Worm (Caenorhabditis elegans) whole organism, L2 larva: ENCODE measurements around the gene tin-9.1.

Experiments used
- C34F6.9 ChIP-seq: fragments of 150-350 bp; optimal IDR thresholded peaks from 2 replicates; lab custom pipeline; 2014; ENCODE audit warnings: missing biosample characterization, missing genetic modification characterization
- F13H6.1 ChIP-seq: sonication (generic microtip); optimal IDR thresholded peaks from 2 replicates; lab custom pipeline; 2016; ENCODE audit warnings: missing genetic modification characterization, missing compliant biosample characterization
- R02D3.7 ChIP-seq: fragments of 150-350 bp; optimal IDR thresholded peaks from 2 replicates; lab custom pipeline; 2014; ENCODE audit warnings: missing biosample characterization, missing genetic modification characterization
- Y55F3AM.14 ChIP-seq: fragments of 200-800 bp; sonication (Bioruptor generic); optimal IDR thresholded peaks from 2 replicates; lab custom pipeline; 2018; ENCODE audit warnings: mild to moderate bottlenecking, missing genetic modification characterization, missing compliant biosample characterization
- ZK546.5 ChIP-seq: sonication (generic microtip); optimal IDR thresholded peaks from 2 replicates; lab custom pipeline; 2017; ENCODE audit warnings: missing biosample characterization, missing genetic modification characterization
- alr-1 ChIP-seq: fragments of 150-350 bp; optimal IDR thresholded peaks from 2 replicates; lab custom pipeline; 2014; ENCODE audit warnings: missing biosample characterization, missing genetic modification characterization
- aly-2 ChIP-seq: fragments of 150-350 bp; optimal IDR thresholded peaks from 2 replicates; lab custom pipeline; 2014; ENCODE audit warnings: missing biosample characterization, missing genetic modification characterization
- ama-1 ChIP-seq: fragments of 150-350 bp; optimal IDR thresholded peaks from 2 replicates; lab custom pipeline; 2018; ENCODE audit warnings: inconsistent platforms
- blmp-1 ChIP-seq: sonication (generic microtip); optimal IDR thresholded peaks from 2 replicates; lab custom pipeline; 2017; ENCODE audit warnings: missing genetic modification characterization, mild to moderate bottlenecking, missing compliant biosample characterization, antibody characterized with exemption, moderate library complexity; ENCODE audit not compliant: insufficient read depth
- ceh-16 ChIP-seq: fragments of 150-350 bp; optimal IDR thresholded peaks from 2 replicates; lab custom pipeline; 2014; ENCODE audit warnings: missing biosample characterization, missing genetic modification characterization
- ceh-82 ChIP-seq: fragments of 150-350 bp; optimal IDR thresholded peaks from 2 replicates; lab custom pipeline; 2014; ENCODE audit warnings: missing biosample characterization, missing genetic modification characterization
- crh-2 ChIP-seq: sonication (generic microtip); optimal IDR thresholded peaks from 2 replicates; lab custom pipeline; 2017; ENCODE audit warnings: missing biosample characterization, missing genetic modification characterization
- dmd-4 ChIP-seq: sonication (generic microtip); optimal IDR thresholded peaks from 2 replicates; lab custom pipeline; 2017; ENCODE audit warnings: missing biosample characterization, missing genetic modification characterization
- egl-27 ChIP-seq: sonication (generic microtip); optimal IDR thresholded peaks from 3 replicates; lab custom pipeline; 2017; ENCODE audit warnings: missing biosample characterization, missing genetic modification reagents, missing genetic modification characterization
- elt-1 ChIP-seq: fragments of 150-350 bp; optimal IDR thresholded peaks from 2 replicates; lab custom pipeline; 2014; ENCODE audit warnings: missing biosample characterization, missing genetic modification characterization
- elt-3 ChIP-seq: sonication (generic microtip); optimal IDR thresholded peaks from 2 replicates; lab custom pipeline; 2017; ENCODE audit warnings: missing biosample characterization, missing genetic modification characterization
- fos-1 ChIP-seq: fragments of 150-350 bp; optimal IDR thresholded peaks from 2 replicates; lab custom pipeline; 2014; ENCODE audit warnings: missing biosample characterization, missing genetic modification characterization
- gmeb-1 ChIP-seq: fragments of 150-350 bp; optimal IDR thresholded peaks from 2 replicates; lab custom pipeline; 2014; ENCODE audit warnings: missing biosample characterization, missing genetic modification characterization
- lin-11 ChIP-seq: fragments of 150-350 bp; sonication (generic microtip); optimal IDR thresholded peaks from 2 replicates; lab custom pipeline; 2014; ENCODE audit warnings: missing biosample characterization, missing genetic modification characterization, inconsistent platforms, mixed read lengths
- lin-13 ChIP-seq: fragments of 150-350 bp; optimal IDR thresholded peaks from 2 replicates; lab custom pipeline; 2014; ENCODE audit warnings: missing biosample characterization, missing genetic modification reagents, missing genetic modification characterization
- lin-39 ChIP-seq: fragments of 150-350 bp; optimal IDR thresholded peaks from 2 replicates; lab custom pipeline; 2014; ENCODE audit warnings: missing biosample characterization, missing genetic modification reagents, missing genetic modification characterization
- lsy-2 ChIP-seq, 2 experiments: fragments of 150-350 bp in 1 of 2; sonication (generic microtip) in 1 of 2; optimal IDR thresholded peaks; 2 replicates each; lab custom pipeline; 2014 to 2017; ENCODE audit warnings: missing biosample characterization in 2 of 2, missing genetic modification characterization in 2 of 2
- mab-5 ChIP-seq: fragments of 150-350 bp; optimal IDR thresholded peaks from 2 replicates; lab custom pipeline; 2014; ENCODE audit warnings: missing biosample characterization, missing genetic modification characterization
- mbf-1 ChIP-seq: sonication (generic microtip); optimal IDR thresholded peaks from 2 replicates; lab custom pipeline; 2017; ENCODE audit warnings: missing biosample characterization, missing genetic modification characterization
- mdl-1 ChIP-seq, 2 experiments: fragments of 150-350 bp in 1 of 2; sonication (generic microtip) in 1 of 2; optimal IDR thresholded peaks; 2 replicates each; lab custom pipeline; 2017; ENCODE audit warnings: missing biosample characterization in 2 of 2, missing genetic modification characterization in 2 of 2
- nhr-10 ChIP-seq: sonication (generic microtip); optimal IDR thresholded peaks from 2 replicates; lab custom pipeline; 2017; ENCODE audit warnings: missing biosample characterization, missing genetic modification characterization
- nhr-11 ChIP-seq: fragments of 150-350 bp; optimal IDR thresholded peaks from 2 replicates; lab custom pipeline; 2014; ENCODE audit warnings: missing biosample characterization, missing genetic modification characterization
- nhr-12 ChIP-seq: fragments of 150-350 bp; optimal IDR thresholded peaks from 2 replicates; lab custom pipeline; 2014; ENCODE audit warnings: missing biosample characterization, missing genetic modification characterization
- nhr-129 ChIP-seq: fragments of 150-350 bp; optimal IDR thresholded peaks from 2 replicates; lab custom pipeline; 2014; ENCODE audit warnings: missing biosample characterization, missing genetic modification characterization
- nhr-21 ChIP-seq: fragments of 150-350 bp; optimal IDR thresholded peaks from 2 replicates; lab custom pipeline; 2014; ENCODE audit warnings: missing biosample characterization, missing genetic modification characterization
- nhr-23 ChIP-seq: fragments of 150-350 bp; optimal IDR thresholded peaks from 2 replicates; lab custom pipeline; 2014; ENCODE audit warnings: missing biosample characterization, missing genetic modification reagents, missing genetic modification characterization
- nhr-237 ChIP-seq: fragments of 150-350 bp; optimal IDR thresholded peaks from 2 replicates; lab custom pipeline; 2014; ENCODE audit warnings: missing biosample characterization, missing genetic modification characterization
- nhr-25 ChIP-seq: fragments of 150-350 bp; sonication (generic microtip); optimal IDR thresholded peaks from 3 replicates; lab custom pipeline; 2014; ENCODE audit warnings: missing biosample characterization, missing genetic modification characterization
- nhr-6 ChIP-seq: fragments of 150-350 bp; optimal IDR thresholded peaks from 2 replicates; lab custom pipeline; 2014; ENCODE audit warnings: missing biosample characterization, missing genetic modification characterization
- nhr-77 ChIP-seq: fragments of 150-350 bp; optimal IDR thresholded peaks from 2 replicates; lab custom pipeline; 2014; ENCODE audit warnings: missing biosample characterization, missing genetic modification characterization
- peb-1 ChIP-seq: fragments of 150-350 bp; optimal IDR thresholded peaks from 2 replicates; lab custom pipeline; 2014; ENCODE audit warnings: missing biosample characterization, missing genetic modification characterization
- sem-4 ChIP-seq: fragments of 150-350 bp; optimal IDR thresholded peaks from 2 replicates; lab custom pipeline; 2014; ENCODE audit warnings: missing biosample characterization, missing genetic modification reagents, missing genetic modification characterization
- skn-1 ChIP-seq: sonication (generic microtip); optimal IDR thresholded peaks from 2 replicates; lab custom pipeline; 2017; ENCODE audit warnings: missing biosample characterization, missing genetic modification characterization
- sma-3 ChIP-seq: sonication (generic microtip); optimal IDR thresholded peaks from 2 replicates; lab custom pipeline; 2016; ENCODE audit warnings: missing genetic modification reagents, missing genetic modification characterization, missing compliant biosample characterization
- sma-9 ChIP-seq, 2 experiments: fragments of 150-350 bp in 1 of 2; sonication (generic microtip) in 1 of 2; optimal IDR thresholded peaks; 2 replicates each; lab custom pipeline; 2014 to 2016; ENCODE audit warnings: missing genetic modification characterization in 2 of 2, mild to moderate bottlenecking in 1 of 2, missing biosample characterization in 1 of 2, missing compliant biosample characterization in 1 of 2, missing genetic modification reagents in 1 of 2, moderate library complexity in 1 of 2
- snpc-4 ChIP-seq: fragments of 150-350 bp; optimal IDR thresholded peaks from 2 replicates; lab custom pipeline; 2014; ENCODE audit warnings: missing biosample characterization, missing genetic modification characterization
- unc-39 ChIP-seq: fragments of 150-350 bp; optimal IDR thresholded peaks from 2 replicates; lab custom pipeline; 2014; ENCODE audit warnings: missing biosample characterization, missing genetic modification characterization
- unc-55 ChIP-seq: fragments of 150-350 bp; sonication (generic microtip); optimal IDR thresholded peaks from 3 replicates; lab custom pipeline; 2014; ENCODE audit warnings: missing biosample characterization, missing genetic modification reagents, missing genetic modification characterization
- unc-62 ChIP-seq: fragments of 150-350 bp; optimal IDR thresholded peaks from 2 replicates; lab custom pipeline; 2014; ENCODE audit warnings: missing biosample characterization, missing genetic modification reagents, missing genetic modification characterization
- zag-1 ChIP-seq: fragments of 150-350 bp; optimal IDR thresholded peaks from 2 replicates; lab custom pipeline; 2014; ENCODE audit warnings: missing biosample characterization, missing genetic modification characterization
- ztf-1 ChIP-seq: fragments of 200-800 bp; sonication (Bioruptor generic); conservative IDR thresholded peaks from 2 replicates; pipeline ENCODE4 v1.3.6; 2022; ENCODE audit warnings: missing genetic modification characterization, missing compliant biosample characterization
- ztf-11 ChIP-seq: sonication (generic microtip); optimal IDR thresholded peaks from 2 replicates; lab custom pipeline; 2017; ENCODE audit warnings: missing biosample characterization, missing genetic modification characterization
- ztf-4 ChIP-seq: fragments of 150-350 bp; optimal IDR thresholded peaks from 2 replicates; lab custom pipeline; 2014; ENCODE audit warnings: missing biosample characterization, missing genetic modification characterization

Gene tin-9.1

DNA sequence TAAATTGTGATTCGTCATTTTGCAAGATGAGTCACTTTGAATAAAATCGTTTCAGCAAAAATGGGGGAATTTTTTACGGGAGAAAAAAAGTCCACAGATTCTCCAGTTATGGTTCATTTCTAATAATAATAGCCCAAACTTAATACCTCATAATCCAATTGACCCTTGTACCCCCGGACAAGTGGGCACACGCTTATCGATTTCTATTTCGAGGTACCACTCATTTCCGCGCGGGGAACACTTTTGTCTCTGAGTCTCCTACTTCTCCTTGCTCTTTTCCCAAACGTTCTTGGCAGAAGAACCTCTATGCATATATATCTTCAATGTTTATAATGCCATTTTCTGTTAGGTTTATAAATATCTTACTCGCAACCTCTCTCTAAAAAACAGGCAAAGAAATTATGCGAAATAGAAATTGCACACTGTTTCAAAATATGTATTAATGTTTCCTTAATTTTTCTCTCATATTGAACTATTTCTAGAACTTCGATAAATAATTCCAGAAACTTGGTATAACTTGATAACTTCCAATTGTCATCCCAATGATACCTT, 27.2 kb downstream of the tin-9.1 start, which contains the start of gene gldi-4:
Gene gldi-4, plus strand, starts transcription at position 502 of the 552 bp plus-strand sequence.
- TF ChIP-seq ztf-1 (GFP tag; lab: Robert Waterston, UW) (no peak), crh-2 (no peak), lin-11 (tag; lab: Kevin White, UChicago) (no peak), nhr-129 (no peak), unc-39 (tag; lab: Kevin White, UChicago) (no peak), peb-1 (tag; lab: Kevin White, UChicago) (no peak), sma-3 (GFP tag; lab: Kevin White, UChicago) (no peak), nhr-10 (tag; lab: Kevin White, UChicago) (no peak), elt-3 (tag; lab: Kevin White, UChicago) (no peak), aly-2 (tag; lab: Kevin White, UChicago) (no peak), ama-1 (lab: Kevin White, UChicago) (no peak), elt-1 (tag; lab: Kevin White, UChicago) (no peak), mab-5 (tag; lab: Kevin White, UChicago) (no peak), nhr-6 (no peak), lin-39 (no peak), snpc-4 (tag; lab: Kevin White, UChicago) (no peak)
- TF ChIP-seq, all 48 proteins: peak for 0

DNA sequence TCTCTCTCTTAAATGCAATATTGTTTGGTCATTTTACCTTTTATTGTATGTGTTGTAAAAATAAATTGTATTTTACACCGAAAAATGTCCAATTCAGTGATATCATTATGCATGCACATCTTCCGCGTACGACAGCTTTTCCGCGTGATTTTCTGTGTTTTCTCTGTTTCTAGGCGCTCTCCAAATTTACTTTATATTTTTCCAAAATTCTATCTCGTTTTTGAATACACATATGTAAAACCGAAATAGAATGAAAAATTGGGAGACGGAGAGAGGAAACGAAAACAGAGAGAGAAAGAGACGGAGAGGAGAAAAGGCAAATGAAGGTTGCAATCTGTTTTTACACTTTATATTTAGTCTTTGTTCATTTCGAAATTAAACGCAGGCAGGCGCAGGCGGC, 27.9 kb downstream of the tin-9.1 start:
- TF ChIP-seq ceh-82 (no peak), nhr-12 (tag; lab: Kevin White, UChicago) (no peak), zag-1 (tag; lab: Kevin White, UChicago) (no peak), mab-5 (tag; lab: Kevin White, UChicago) (no peak), unc-62 (GFP tag; lab: Kevin White, UChicago) (no peak), egl-27 (tag; lab: Kevin White, UChicago) (no peak), unc-55 (GFP tag; lab: Kevin White, UChicago) (peak; percentile 71), nhr-129 (peak; percentile 64), lin-11 (tag; lab: Kevin White, UChicago) (no peak), alr-1 (tag; lab: Kevin White, UChicago) (no peak), crh-2 (peak; percentile 58), unc-39 (tag; lab: Kevin White, UChicago) (no peak), peb-1 (tag; lab: Kevin White, UChicago) (no peak), C34F6.9 (tag; lab: Kevin White, UChicago) (peak; percentile 88), sma-9 (GFP tag; optimal IDR thresholded peaks at IDR 0.05; lab: Kevin White, UChicago) (peak; percentile 77), sma-9 (tag; optimal IDR thresholded peaks at IDR 0.05; lab: Kevin White, UChicago) (no peak), nhr-77 (tag; lab: Kevin White, UChicago) (no peak), F13H6.1 (tag; lab: Kevin White, UChicago) (peak; percentile 22), lin-39 (no peak), gmeb-1 (peak; percentile 24), aly-2 (tag; lab: Kevin White, UChicago) (no peak), ceh-16 (no peak), mdl-1 (tag; optimal IDR thresholded peaks at IDR 0.05; lab: Kevin White, UChicago) (no peak), blmp-1 (tag; lab: Kevin White, UChicago) (no peak), R02D3.7 (tag; lab: Kevin White, UChicago) (no peak), nhr-11 (tag; lab: Kevin White, UChicago) (no peak), dmd-4 (tag; lab: Kevin White, UChicago) (no peak), sem-4 (tag; lab: Kevin White, UChicago) (no peak), nhr-23 (tag; lab: Kevin White, UChicago) (no peak), nhr-237 (no peak), lsy-2 (tag; optimal IDR thresholded peaks at IDR 0.05; lab: Kevin White, UChicago) (peak in 1 of 2 experiments; percentile 63), ztf-11 (no peak), Y55F3AM.14 (GFP tag; lab: Kevin White, UChicago) (no peak), ztf-4 (tag; lab: Kevin White, UChicago) (no peak), skn-1 (peak; percentile 16), elt-3 (tag; lab: Kevin White, UChicago) (no peak), nhr-25 (tag; lab: Kevin White, UChicago) (peak; percentile 63), lin-13 (GFP tag; lab: Kevin White, UChicago) (no peak), nhr-21 (no peak), ztf-1 (GFP tag; lab: Robert Waterston, UW) (no peak), nhr-10 (tag; lab: Kevin White, UChicago) (no peak), fos-1 (tag; lab: Kevin White, UChicago) (no peak), sma-3 (GFP tag; lab: Kevin White, UChicago) (no peak), snpc-4 (tag; lab: Kevin White, UChicago) (no peak), mbf-1 (tag; lab: Kevin White, UChicago) (no peak), nhr-6 (no peak), ZK546.5 (tag; lab: Kevin White, UChicago) (no peak), ama-1 (lab: Kevin White, UChicago) (peak; percentile 2)
- TF ChIP-seq, all 48 proteins: peak for 11
